Fruit fly (Drosophila melanogaster): ENCODE results near the gene CG7606.

The CG7606 gene

dm6 chr3R:17604880-17605667 is 8.7 kb downstream of the CG7606 start (continued):
- TF ChIP-seq CG6254 (GFP tag; optimal IDR thresholded peaks at IDR 0.05) (peak; percentile 11), CG2116 (GFP tag; optimal IDR thresholded peaks at IDR 0.05) (no peak), CG14860 (GFP tag; IDR thresholded peaks at IDR 0.05; ENCODE audit: partially characterized antibody) (no peak), Awh (GFP tag; IDR thresholded peaks at IDR 0.05) (0 out of 2 replicates have a peak, but pooled peaks have one; percentile 15), org-1 (GFP tag; optimal IDR thresholded peaks at IDR 0.05) (no peak), kni (GFP tag; optimal IDR thresholded peaks at IDR 0.05) (peak; percentile 10), CG12769 (tag; optimal IDR thresholded peaks at IDR 0.05) (no peak), luna (GFP tag; optimal IDR thresholded peaks at IDR 0.05) (no peak), eve (GFP tag; optimal IDR thresholded peaks at IDR 0.05) (no peak), CG6654 (GFP tag; optimal IDR thresholded peaks at IDR 0.05) (no peak), abd-A (tag; optimal IDR thresholded peaks at IDR 0.05) (peak; percentile 94), zfh1 (GFP tag; IDR thresholded peaks at IDR 0.05) (no peak), her (GFP tag; optimal IDR thresholded peaks at IDR 0.05) (no peak), trem (tag; optimal IDR thresholded peaks at IDR 0.05) (peak; percentile 8), CG4707 (GFP tag; optimal IDR thresholded peaks at IDR 0.05) (no peak), CG2202 (tag; optimal IDR thresholded peaks at IDR 0.05) (no peak), CG2712 (tag; optimal IDR thresholded peaks at IDR 0.05) (peak; percentile 3), Jarid2 (GFP tag; optimal IDR thresholded peaks at IDR 0.05) (no peak), fd102C (GFP tag; optimal IDR thresholded peaks at IDR 0.05) (no peak), Ravus (GFP tag; IDR thresholded peaks at IDR 0.05) (no peak), cad (GFP tag; optimal IDR thresholded peaks at IDR 0.05) (no peak), slp2 (GFP tag; optimal IDR thresholded peaks at IDR 0.05) (no peak), tin (GFP tag; optimal IDR thresholded peaks at IDR 0.05) (no peak), CG12659 (GFP tag; optimal IDR thresholded peaks at IDR 0.05) (no peak), hth (optimal IDR thresholded peaks at IDR 0.05) (no peak), CG11560 (tag; IDR thresholded peaks at IDR 0.05) (no peak), Sry-β (GFP tag; optimal IDR thresholded peaks at IDR 0.05) (peak; percentile 94), CG8089 (GFP tag; optimal IDR thresholded peaks at IDR 0.05) (no peak), CG17186 (GFP tag; optimal IDR thresholded peaks at IDR 0.05) (no peak), PHDP (tag; optimal IDR thresholded peaks at IDR 0.05) (no peak), CG16863 (GFP tag; optimal IDR thresholded peaks at IDR 0.05) (no peak), lola (GFP tag; optimal IDR thresholded peaks at IDR 0.05) (peak in 1 of 3 experiments; percentile 42), Max (GFP tag; optimal IDR thresholded peaks at IDR 0.05) (no peak), CG4424 (GFP tag; optimal IDR thresholded peaks at IDR 0.05) (no peak), ac (GFP tag; optimal IDR thresholded peaks at IDR 0.05) (no peak), p53 (GFP tag; optimal IDR thresholded peaks at IDR 0.05) (no peak), phol (tag; optimal IDR thresholded peaks at IDR 0.05) (peak; percentile 11), Atf-2 (GFP tag; optimal IDR thresholded peaks at IDR 0.05) (no peak), gce (GFP tag; IDR thresholded peaks at IDR 0.05) (no peak), exex (tag; optimal IDR thresholded peaks at IDR 0.05) (no peak), CG2199 (GFP tag; IDR thresholded peaks at IDR 0.05) (no peak), CG17568 (GFP tag; optimal IDR thresholded peaks at IDR 0.05) (no peak), Dek (tag; optimal IDR thresholded peaks at IDR 0.05) (peak; percentile 6), usp (GFP tag; optimal IDR thresholded peaks at IDR 0.05) (no peak), CG14050 (GFP tag; IDR thresholded peaks at IDR 0.05) (no peak), bowl (GFP tag; IDR thresholded peaks at IDR 0.05) (no peak), ems (GFP tag; optimal IDR thresholded peaks at IDR 0.05) (no peak), disco-r (GFP tag; optimal IDR thresholded peaks at IDR 0.05) (no peak), CG8944 (GFP tag; optimal IDR thresholded peaks at IDR 0.05) (no peak), zen2 (GFP tag; IDR thresholded peaks at IDR 0.05; ENCODE audit: partially characterized antibody) (0 out of 3 replicates have a peak, but pooled peaks have one; percentile 19)
